Worm (Caenorhabditis elegans): ENCODE data around the gene str-204.

- no peak for TF ChIP-seq ceh-18 (tag; optimal IDR thresholded peaks at IDR 0.05)
- TF ChIP-seq C08G9.2 (tag; optimal IDR thresholded peaks at IDR 0.05) = no peak
- no peak for TF ChIP-seq fkh-10 (GFP tag; optimal IDR thresholded peaks at IDR 0.05)
- no peak for TF ChIP-seq ceh-24 (tag; optimal IDR thresholded peaks at IDR 0.05)
- TF ChIP-seq T23F11.4 (GFP tag; optimal IDR thresholded peaks at IDR 0.05) = no peak
- no peak for TF ChIP-seq ceh-14 (tag; optimal IDR thresholded peaks at IDR 0.05)
- no peak for TF ChIP-seq lim-6 (tag; optimal IDR thresholded peaks at IDR 0.05)
- TF ChIP-seq madf-2 (tag; optimal IDR thresholded peaks at IDR 0.05) = no peak
- TF ChIP-seq syd-9 (tag; optimal IDR thresholded peaks at IDR 0.05) = no peak
- no peak for TF ChIP-seq nfya-1 (tag; optimal IDR thresholded peaks at IDR 0.05)
- TF ChIP-seq ttx-3 (tag; optimal IDR thresholded peaks at IDR 0.05) = no peak
- no peak for TF ChIP-seq K02D7.2 (tag; optimal IDR thresholded peaks at IDR 0.05)
- TF ChIP-seq gmeb-2 (tag; optimal IDR thresholded peaks at IDR 0.05) = no peak
These were observed 39.6 kb downstream of the str-204 start for ce11 chrV:7199077-7199476.

Measured in whole organism, late embryonic.